Fruit fly (Drosophila melanogaster): ENCODE measurements around the gene CG7970.

Gene CG7970

dm6 chr3L:1636886-1637285, 15.7 kb upstream of the CG7970 start:
- TF ChIP-seq cic (GFP tag; optimal IDR thresholded peaks at IDR 0.05) (no peak), Clk (GFP tag; optimal IDR thresholded peaks at IDR 0.05) (no peak), kay (GFP tag; ENCODE audit: borderline replicate concordance) (no peak), bab1 (GFP tag; optimal IDR thresholded peaks at IDR 0.05) (no peak), toe (GFP tag; optimal IDR thresholded peaks at IDR 0.05) (no peak), CG5204 (GFP tag; optimal IDR thresholded peaks at IDR 0.05) (no peak), CG11617 (GFP tag; optimal IDR thresholded peaks at IDR 0.05) (no peak), CG14711 (tag; optimal IDR thresholded peaks at IDR 0.05) (no peak), Hr96 (GFP tag; optimal IDR thresholded peaks at IDR 0.05) (no peak), ovo (GFP tag; optimal IDR thresholded peaks at IDR 0.05) (no peak), CG1620 (GFP tag; optimal IDR thresholded peaks at IDR 0.05) (no peak), CG33017 (tag; optimal IDR thresholded peaks at IDR 0.05) (no peak)

- TF ChIP-seq CG7045 (GFP tag; optimal IDR thresholded peaks at IDR 0.05) (no peak), tj (GFP tag; optimal IDR thresholded peaks at IDR 0.05) (no peak), CG14711 (tag; optimal IDR thresholded peaks at IDR 0.05) (no peak), CG7101 (tag; optimal IDR thresholded peaks at IDR 0.05) (no peak), CG11617 (GFP tag; optimal IDR thresholded peaks at IDR 0.05) (no peak)
Measured at dm6 chr3L:1637652-1638051, 14.9 kb upstream of the CG7970 start, which contains the start of gene nSyb. TSS of gene nSyb (minus strand) at chr3L:1637752.

- TF ChIP-seq CG14711 (tag; optimal IDR thresholded peaks at IDR 0.05) (peak; percentile 73), CG1620 (GFP tag; optimal IDR thresholded peaks at IDR 0.05) (peak; percentile 83), CG7101 (tag; optimal IDR thresholded peaks at IDR 0.05) (peak; percentile 78), kay (GFP tag; ENCODE audit: borderline replicate concordance) (no peak), Mnt (GFP tag; optimal IDR thresholded peaks at IDR 0.05) (peak; percentile 59), CG7045 (GFP tag; optimal IDR thresholded peaks at IDR 0.05) (peak; percentile 75), toe (GFP tag; optimal IDR thresholded peaks at IDR 0.05) (peak; percentile 90), CG5204 (GFP tag; optimal IDR thresholded peaks at IDR 0.05) (no peak), bab1 (GFP tag; optimal IDR thresholded peaks at IDR 0.05) (peak; percentile 56), CG33017 (tag; optimal IDR thresholded peaks at IDR 0.05) (peak; percentile 65), CG11617 (GFP tag; optimal IDR thresholded peaks at IDR 0.05) (peak; percentile 65), Clk (GFP tag; optimal IDR thresholded peaks at IDR 0.05) (peak; percentile 68), tj (GFP tag; optimal IDR thresholded peaks at IDR 0.05) (peak; percentile 50), Hr96 (GFP tag; optimal IDR thresholded peaks at IDR 0.05) (peak; percentile 84), pad (GFP tag; optimal IDR thresholded peaks at IDR 0.05) (peak; percentile 68), CG12768 (GFP tag; optimal IDR thresholded peaks at IDR 0.05) (peak; percentile 69), cnc (optimal IDR thresholded peaks at IDR 0.05) (no peak), cic (GFP tag; optimal IDR thresholded peaks at IDR 0.05) (no peak), ovo (GFP tag; optimal IDR thresholded peaks at IDR 0.05) (peak; percentile 58), Crg-1 (GFP tag; optimal IDR thresholded peaks at IDR 0.05) (peak; percentile 65)
Measured at dm6 chr3L:1639185-1639812, 13.3 kb upstream of the CG7970 start, which contains the start of the genes Mettl2 and Bgb. TSS of gene Mettl2 (minus strand) at chr3L:1639235. TSS of gene Bgb (plus strand) at chr3L:1639711.

- TF ChIP-seq CG7045 (GFP tag; optimal IDR thresholded peaks at IDR 0.05) (peak; percentile 96), tj (GFP tag; optimal IDR thresholded peaks at IDR 0.05) (peak; percentile 76), bab1 (GFP tag; optimal IDR thresholded peaks at IDR 0.05) (peak; percentile 98), Clk (GFP tag; optimal IDR thresholded peaks at IDR 0.05) (peak; percentile 91), CG7101 (tag; optimal IDR thresholded peaks at IDR 0.05) (peak; percentile 97), ovo (GFP tag; optimal IDR thresholded peaks at IDR 0.05) (peak; percentile 84), CG14711 (tag; optimal IDR thresholded peaks at IDR 0.05) (peak; percentile 96), cic (GFP tag; optimal IDR thresholded peaks at IDR 0.05) (peak; percentile 74), cnc (optimal IDR thresholded peaks at IDR 0.05) (no peak), pad (GFP tag; optimal IDR thresholded peaks at IDR 0.05) (peak; percentile 86), CG11617 (GFP tag; optimal IDR thresholded peaks at IDR 0.05) (peak; percentile 94), kay (GFP tag; ENCODE audit: borderline replicate concordance) (no peak), CG33017 (tag; optimal IDR thresholded peaks at IDR 0.05) (peak; percentile 97), CG12768 (GFP tag; optimal IDR thresholded peaks at IDR 0.05) (peak; percentile 96), CG1620 (GFP tag; optimal IDR thresholded peaks at IDR 0.05) (peak; percentile 95), Hr96 (GFP tag; optimal IDR thresholded peaks at IDR 0.05) (peak; percentile 93), toe (GFP tag; optimal IDR thresholded peaks at IDR 0.05) (peak; percentile 97), Mnt (GFP tag; optimal IDR thresholded peaks at IDR 0.05) (peak; percentile 91), CG5204 (GFP tag; optimal IDR thresholded peaks at IDR 0.05) (peak; percentile 95), Crg-1 (GFP tag; optimal IDR thresholded peaks at IDR 0.05) (peak; percentile 97)
Measured at dm6 chr3L:1644920-1645567, 7.5 kb upstream of the CG7970 start, which contains the start of the genes alphaCOP and CG13919. TSS of gene alphaCOP (minus strand) at chr3L:1645199. TSS of gene CG13919 (plus strand) at chr3L:1645467.

dm6 chr3L:1647276-1647919, 5.2 kb upstream of the CG7970 start, which contains the start of the genes CG17249 and Bro:
TSS of gene CG17249 (minus strand) at chr3L:1647464.
TSS of gene Bro (plus strand) at chr3L:1647869.
- peak; percentile 19 for TF ChIP-seq cic (GFP tag; optimal IDR thresholded peaks at IDR 0.05)
- peak; percentile 38 for TF ChIP-seq pad (GFP tag; optimal IDR thresholded peaks at IDR 0.05)
- no peak for TF ChIP-seq CG12768 (GFP tag; optimal IDR thresholded peaks at IDR 0.05)
- TF ChIP-seq bab1 (GFP tag; optimal IDR thresholded peaks at IDR 0.05) = peak; percentile 32
- peak; percentile 3 for TF ChIP-seq Clk (GFP tag; optimal IDR thresholded peaks at IDR 0.05)
- no peak for TF ChIP-seq CG33017 (tag; optimal IDR thresholded peaks at IDR 0.05)
- TF ChIP-seq CG5204 (GFP tag; optimal IDR thresholded peaks at IDR 0.05) = no peak
- no peak for TF ChIP-seq CG11617 (GFP tag; optimal IDR thresholded peaks at IDR 0.05)
- no peak for TF ChIP-seq kay (GFP tag; ENCODE audit: borderline replicate concordance)
- no peak for TF ChIP-seq cnc (optimal IDR thresholded peaks at IDR 0.05)
- TF ChIP-seq CG1620 (GFP tag; optimal IDR thresholded peaks at IDR 0.05) = peak; percentile 76
- peak; percentile 28 for TF ChIP-seq Mnt (GFP tag; optimal IDR thresholded peaks at IDR 0.05)
- TF ChIP-seq CG7101 (tag; optimal IDR thresholded peaks at IDR 0.05) = peak; percentile 57
- TF ChIP-seq CG7045 (GFP tag; optimal IDR thresholded peaks at IDR 0.05) = no peak
- TF ChIP-seq tj (GFP tag; optimal IDR thresholded peaks at IDR 0.05) = no peak
- peak; percentile 34 for TF ChIP-seq ovo (GFP tag; optimal IDR thresholded peaks at IDR 0.05)
- TF ChIP-seq Crg-1 (GFP tag; optimal IDR thresholded peaks at IDR 0.05) = peak; percentile 69
- no peak for TF ChIP-seq Hr96 (GFP tag; optimal IDR thresholded peaks at IDR 0.05)
- TF ChIP-seq toe (GFP tag; optimal IDR thresholded peaks at IDR 0.05) = peak; percentile 26
- peak; percentile 99 for TF ChIP-seq CG14711 (tag; optimal IDR thresholded peaks at IDR 0.05)
